Worm (Caenorhabditis elegans): ENCODE results near the gene cki-1.

Gene cki-1

DNA sequence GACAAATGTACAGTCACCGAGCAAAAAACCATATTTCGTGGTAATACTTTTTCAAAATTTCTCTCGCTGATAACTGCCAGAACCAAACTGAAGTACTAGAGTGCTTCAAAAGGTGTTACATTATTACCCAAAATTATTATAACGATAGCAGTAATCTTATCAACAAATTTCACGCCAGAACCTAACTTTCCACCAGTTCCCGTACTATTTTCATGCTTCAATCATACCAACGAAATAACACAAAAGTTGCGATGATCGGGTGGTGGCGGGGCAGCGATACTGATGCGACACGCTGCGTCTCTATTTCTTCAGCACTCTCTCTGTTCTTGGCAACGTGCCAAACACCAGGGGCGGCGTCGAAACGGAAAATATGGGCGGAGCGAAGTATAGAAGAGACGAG is 2.1 kb upstream of the cki-1 start (continued):
- TF ChIP-seq lir-1 (GFP tag; conservative IDR thresholded peaks at IDR 0.05) (no peak), lin-40 (tag; optimal IDR thresholded peaks at IDR 0.05) (peak; percentile 12), Y95B8A.8 (GFP tag; IDR thresholded peaks at IDR 0.05) (no peak), hmg-20 (GFP tag; IDR thresholded peaks at IDR 0.05) (no peak), F57A8.1 (GFP tag; optimal IDR thresholded peaks at IDR 0.05) (no peak), tbp1 (GFP tag; optimal IDR thresholded peaks at IDR 0.05) (peak; percentile 5), attf-5 (GFP tag; optimal IDR thresholded peaks at IDR 0.05) (peak; percentile 1), madf-6 (GFP tag; IDR thresholded peaks at IDR 0.05) (no peak), xnd-1 (tag; optimal IDR thresholded peaks at IDR 0.05) (no peak), Y56A3A.18 (GFP tag; IDR thresholded peaks at IDR 0.05) (no peak), ztf-3 (GFP tag; optimal IDR thresholded peaks at IDR 0.05) (no peak), him-1 (tag; optimal IDR thresholded peaks at IDR 0.05) (no peak), Y79H2A.3 (GFP tag; conservative IDR thresholded peaks at IDR 0.05) (no peak), ceh-79 (tag; optimal IDR thresholded peaks at IDR 0.05) (no peak), akir-1 (GFP tag; optimal IDR thresholded peaks at IDR 0.05) (no peak), C17E4.6 (GFP tag; IDR thresholded peaks at IDR 0.05) (no peak), nhr-179 (tag; optimal IDR thresholded peaks at IDR 0.05) (no peak), lin-26 (GFP tag; IDR thresholded peaks at IDR 0.05) (no peak), ceh-58 (GFP tag; IDR thresholded peaks at IDR 0.05) (no peak), aptf-3 (GFP tag; IDR thresholded peaks at IDR 0.05) (no peak), dpl-1 (GFP tag; optimal IDR thresholded peaks at IDR 0.05) (no peak), die-1 (tag; optimal IDR thresholded peaks at IDR 0.05) (no peak), nfya-2 (GFP tag; IDR thresholded peaks at IDR 0.05) (no peak), B0035.1 (tag; optimal IDR thresholded peaks at IDR 0.05) (no peak), sptf-2 (GFP tag; optimal IDR thresholded peaks at IDR 0.05) (no peak), mxl-1 (tag; optimal IDR thresholded peaks at IDR 0.05) (no peak), ets-4 (GFP tag; optimal IDR thresholded peaks at IDR 0.05) (peak; percentile 69), ceh-91 (GFP tag; IDR thresholded peaks at IDR 0.05) (no peak), lsy-27 (tag; optimal IDR thresholded peaks at IDR 0.05; ENCODE audit: borderline replicate concordance, insufficient read depth) (no peak), madf-10 (tag; optimal IDR thresholded peaks at IDR 0.05) (peak; percentile 3), hrde-1 (tag; optimal IDR thresholded peaks at IDR 0.05; ENCODE audit: borderline replicate concordance) (no peak), lin-54 (GFP tag; optimal IDR thresholded peaks at IDR 0.05) (no peak), hsf-1 (GFP tag; IDR thresholded peaks at IDR 0.05) (no peak), T26A5.8 (tag; optimal IDR thresholded peaks at IDR 0.05) (no peak), snpc-1.1 (tag; optimal IDR thresholded peaks at IDR 0.05; ENCODE audit: insufficient read depth) (no peak), K12H6.12 (tag; optimal IDR thresholded peaks at IDR 0.05) (no peak), ceh-100 (GFP tag; IDR thresholded peaks at IDR 0.05) (no peak), mes-4 (tag; optimal IDR thresholded peaks at IDR 0.05) (no peak), D2030.7 (GFP tag; IDR thresholded peaks at IDR 0.05) (no peak), hlh-26 (GFP tag; conservative IDR thresholded peaks at IDR 0.05) (no peak), pha-4 (tag; optimal IDR thresholded peaks at IDR 0.05) (peak; percentile 37), ccch-3 (GFP tag; optimal IDR thresholded peaks at IDR 0.05) (no peak), cebp-1 (GFP tag; IDR thresholded peaks at IDR 0.05) (no peak), cebp-1 (tag; optimal IDR thresholded peaks at IDR 0.05) (peak; percentile 58), ztf-22 (GFP tag; optimal IDR thresholded peaks at IDR 0.05) (peak; percentile 41), T07F8.4 (tag; optimal IDR thresholded peaks at IDR 0.05) (no peak), egl-44 (GFP tag; IDR thresholded peaks at IDR 0.05) (no peak), ceh-27 (GFP tag; optimal IDR thresholded peaks at IDR 0.05) (no peak), C06A6.2 (GFP tag; conservative IDR thresholded peaks at IDR 0.05) (no peak), snpc-1.3 (tag; optimal IDR thresholded peaks at IDR 0.05; ENCODE audit: insufficient read depth) (no peak)

All from whole organism, young adult.